Worm (Caenorhabditis elegans): ENCODE results near the gene fbxl-3.
A peak's percentile ranks its signal among the peaks of the same experiment; 100 is the strongest.

Gene fbxl-3

DNA sequence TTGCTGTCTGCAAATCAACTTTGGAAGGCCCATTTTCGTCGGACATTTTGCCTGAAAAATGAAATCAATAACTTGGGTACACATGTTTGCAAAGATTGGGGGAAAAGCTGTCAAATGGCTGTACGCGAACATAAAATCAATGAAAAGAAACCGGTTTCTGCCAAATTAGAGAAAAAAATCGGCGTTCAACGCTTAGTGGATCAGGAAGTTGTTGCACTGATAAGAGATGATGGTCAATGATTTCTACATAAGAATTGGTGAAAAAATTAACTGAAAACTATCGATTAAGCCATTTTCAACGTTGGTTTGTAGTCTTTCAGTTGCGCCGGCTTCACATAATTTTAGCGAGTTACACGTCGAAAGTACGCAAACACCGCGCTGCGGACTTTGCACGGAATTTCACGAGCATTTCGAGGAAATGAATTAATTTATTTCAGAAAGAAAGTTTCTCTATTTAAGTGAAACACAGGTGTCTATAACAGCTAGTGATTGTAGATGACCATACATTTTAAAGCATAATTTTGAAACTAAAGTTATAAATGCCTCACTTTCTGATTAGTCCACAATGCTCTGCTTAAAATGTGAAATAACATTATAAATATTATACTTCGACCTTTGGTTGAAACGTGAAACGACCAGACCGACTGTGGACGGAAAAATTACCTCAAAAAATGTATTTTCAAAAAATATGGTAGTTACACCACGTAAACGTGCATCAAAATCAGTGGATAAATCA lies 31.0 kb upstream of the fbxl-3 start, which contains the start of the genes F07F6.4 and F07F6.2:
F07F6.4 (minus strand) TSS at position 51 of the 736 bp plus-strand sequence.
F07F6.2 (plus strand) TSS at position 686 of the 736 bp plus-strand sequence.
- TF ChIP-seq ceh-83 (GFP tag; optimal IDR thresholded peaks at IDR 0.05): peak; percentile 19
- no peak for TF ChIP-seq zip-8 (tag; optimal IDR thresholded peaks at IDR 0.05)
- no peak for TF ChIP-seq snpc-4 (tag; optimal IDR thresholded peaks at IDR 0.05)
- TF ChIP-seq mep-1 (tag; optimal IDR thresholded peaks at IDR 0.05): peak; percentile 7
- TF ChIP-seq nhr-76 (tag; optimal IDR thresholded peaks at IDR 0.05): no peak
- TF ChIP-seq blmp-1 (tag; optimal IDR thresholded peaks at IDR 0.05): no peak
- TF ChIP-seq lsy-2 (tag; optimal IDR thresholded peaks at IDR 0.05): no peak
- peak; percentile 0 for TF ChIP-seq ham-2 (GFP tag; optimal IDR thresholded peaks at IDR 0.05)

DNA sequence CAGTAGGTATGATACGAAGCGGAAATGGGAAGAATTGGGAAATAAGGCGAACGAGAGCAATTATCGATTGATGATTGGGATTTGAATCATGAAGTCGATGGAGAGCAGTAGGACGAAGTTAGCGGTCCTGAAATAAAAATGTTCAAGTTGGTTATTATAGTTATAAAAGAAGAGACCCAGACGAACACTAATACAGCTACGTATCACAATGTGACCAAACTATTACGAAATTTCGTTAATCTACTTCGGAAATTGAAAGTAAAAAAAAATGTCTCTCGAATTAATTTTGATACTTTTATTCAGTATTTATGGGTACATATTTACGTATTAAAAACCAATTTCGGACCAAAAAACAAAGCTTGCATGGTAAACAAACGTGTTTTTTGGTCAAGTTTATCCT lies 27.8 kb upstream of the fbxl-3 start:
- TF ChIP-seq M03D4.4 (tag; optimal IDR thresholded peaks at IDR 0.05) (no peak), cnd-1 (tag; optimal IDR thresholded peaks at IDR 0.05) (no peak), ceh-83 (GFP tag; optimal IDR thresholded peaks at IDR 0.05) (no peak), unc-120 (tag; optimal IDR thresholded peaks at IDR 0.05; ENCODE audit: poor library complexity, severe bottlenecking) (no peak), unc-62 (GFP tag; optimal IDR thresholded peaks at IDR 0.05) (no peak), drap-1 (GFP tag; optimal IDR thresholded peaks at IDR 0.05) (no peak), sem-2 (GFP tag; optimal IDR thresholded peaks at IDR 0.05) (no peak), blmp-1 (tag; optimal IDR thresholded peaks at IDR 0.05) (no peak), elt-3 (tag; optimal IDR thresholded peaks at IDR 0.05) (no peak), nhr-237 (tag; optimal IDR thresholded peaks at IDR 0.05) (no peak), ceh-43 (GFP tag; optimal IDR thresholded peaks at IDR 0.05) (no peak)

ce11 chrII:5426054-5426453 lies 27.4 kb upstream of the fbxl-3 start:
- TF ChIP-seq blmp-1 (tag; optimal IDR thresholded peaks at IDR 0.05) (no peak), ztf-11 (tag; optimal IDR thresholded peaks at IDR 0.05) (no peak), sem-2 (GFP tag; optimal IDR thresholded peaks at IDR 0.05) (no peak), ceh-39 (tag; optimal IDR thresholded peaks at IDR 0.05) (peak; percentile 18), elt-3 (tag; optimal IDR thresholded peaks at IDR 0.05) (no peak), ceh-83 (GFP tag; optimal IDR thresholded peaks at IDR 0.05) (no peak), drap-1 (GFP tag; optimal IDR thresholded peaks at IDR 0.05) (no peak), nhr-28 (tag; optimal IDR thresholded peaks at IDR 0.05) (no peak), nhr-76 (tag; optimal IDR thresholded peaks at IDR 0.05) (no peak), bed-3 (GFP tag; optimal IDR thresholded peaks at IDR 0.05) (no peak), nhr-2 (tag; optimal IDR thresholded peaks at IDR 0.05) (no peak), mep-1 (tag; optimal IDR thresholded peaks at IDR 0.05) (peak; percentile 3), tbx-8 (GFP tag; optimal IDR thresholded peaks at IDR 0.05) (no peak), unc-120 (tag; optimal IDR thresholded peaks at IDR 0.05; ENCODE audit: poor library complexity, severe bottlenecking) (peak; percentile 29), lin-32 (GFP tag; optimal IDR thresholded peaks at IDR 0.05) (no peak), unc-39 (tag; optimal IDR thresholded peaks at IDR 0.05) (no peak), mls-2 (tag; optimal IDR thresholded peaks at IDR 0.05) (no peak), nhr-237 (tag; optimal IDR thresholded peaks at IDR 0.05) (no peak), flh-1 (GFP tag; optimal IDR thresholded peaks at IDR 0.05) (no peak), unc-62 (GFP tag; optimal IDR thresholded peaks at IDR 0.05) (peak; percentile 39), nhr-12 (tag; optimal IDR thresholded peaks at IDR 0.05) (no peak), lin-13 (tag; optimal IDR thresholded peaks at IDR 0.05) (no peak), zip-8 (tag; optimal IDR thresholded peaks at IDR 0.05) (no peak), sptf-1 (tag; optimal IDR thresholded peaks at IDR 0.05) (peak; percentile 38), ham-2 (GFP tag; optimal IDR thresholded peaks at IDR 0.05) (no peak), pha-4 (tag; optimal IDR thresholded peaks at IDR 0.05) (peak; percentile 33), snpc-4 (tag; optimal IDR thresholded peaks at IDR 0.05) (no peak), mab-5 (tag; optimal IDR thresholded peaks at IDR 0.05) (no peak), lsy-2 (tag; optimal IDR thresholded peaks at IDR 0.05) (no peak), elt-1 (tag; optimal IDR thresholded peaks at IDR 0.05; ENCODE audit: borderline replicate concordance, insufficient read depth) (no peak)

- TF ChIP-seq bed-3 (GFP tag; optimal IDR thresholded peaks at IDR 0.05) (no peak), lin-13 (tag; optimal IDR thresholded peaks at IDR 0.05) (no peak), ztf-11 (tag; optimal IDR thresholded peaks at IDR 0.05) (no peak), zip-8 (tag; optimal IDR thresholded peaks at IDR 0.05) (no peak), snpc-4 (tag; optimal IDR thresholded peaks at IDR 0.05) (no peak), sem-2 (GFP tag; optimal IDR thresholded peaks at IDR 0.05) (no peak), drap-1 (GFP tag; optimal IDR thresholded peaks at IDR 0.05) (no peak), mls-2 (tag; optimal IDR thresholded peaks at IDR 0.05) (no peak)
Observed at ce11 chrII:5425633-5426032, 26.9 kb upstream of the fbxl-3 start, which contains the start of gene F07F6.8. TSS of gene F07F6.8 (minus strand) at chrII:5425733.
